Worm (Caenorhabditis elegans): Measurements from ENCODE around the gene C50D2.6.

- TF ChIP-seq mep-1 (tag; optimal IDR thresholded peaks at IDR 0.05) (no peak), nhr-12 (tag; optimal IDR thresholded peaks at IDR 0.05) (no peak), ztf-11 (tag; optimal IDR thresholded peaks at IDR 0.05) (no peak), aly-2 (tag; optimal IDR thresholded peaks at IDR 0.05) (no peak), unc-62 (GFP tag; optimal IDR thresholded peaks at IDR 0.05) (no peak), C34B4.2 (tag; optimal IDR thresholded peaks at IDR 0.05) (no peak), dpl-1 (GFP tag; optimal IDR thresholded peaks at IDR 0.05) (no peak), irx-1 (tag; optimal IDR thresholded peaks at IDR 0.05) (no peak), pqm-1 (tag; optimal IDR thresholded peaks at IDR 0.05) (no peak), grh-1 (GFP tag; IDR thresholded peaks at IDR 0.05) (no peak), nhr-28 (tag; optimal IDR thresholded peaks at IDR 0.05) (no peak), unc-30 (tag; optimal IDR thresholded peaks at IDR 0.05) (no peak)
These were observed at the start of gene C50D2.6 for ce11 chrII:84134-84533.

All from whole organism, L1 larva.